Fruit fly (Drosophila melanogaster) S2 (cell line): Measurements from ENCODE around the gene CG10702.

Source experiments
- CG8478 ChIP-seq: fragments of >200 bp; optimal IDR thresholded peaks from 2 replicates; lab custom pipeline; 2018
- CTCF ChIP-seq, 2 experiments: fragments of >200 bp; optimal IDR thresholded peaks; 2 replicates each; lab custom pipeline; 2018

dm6 chr2L:19037011-19037410 lies 32.6 kb downstream of the CG10702 start:
- TF ChIP-seq CTCF (optimal IDR thresholded peaks at IDR 0.05; lab: Kevin White, UChicago) (no peak), CG8478 (no peak)
